Fruit fly (Drosophila melanogaster) S2 (cell line): ENCODE data around the gene CG43082.

Experiments
- CG8478 ChIP-seq: fragments of >200 bp; optimal IDR thresholded peaks from 2 replicates; lab custom pipeline; 2018
- CTCF ChIP-seq, 2 experiments: fragments of >200 bp; optimal IDR thresholded peaks; 2 replicates each; lab custom pipeline; 2018

CG43082 gene

DNA sequence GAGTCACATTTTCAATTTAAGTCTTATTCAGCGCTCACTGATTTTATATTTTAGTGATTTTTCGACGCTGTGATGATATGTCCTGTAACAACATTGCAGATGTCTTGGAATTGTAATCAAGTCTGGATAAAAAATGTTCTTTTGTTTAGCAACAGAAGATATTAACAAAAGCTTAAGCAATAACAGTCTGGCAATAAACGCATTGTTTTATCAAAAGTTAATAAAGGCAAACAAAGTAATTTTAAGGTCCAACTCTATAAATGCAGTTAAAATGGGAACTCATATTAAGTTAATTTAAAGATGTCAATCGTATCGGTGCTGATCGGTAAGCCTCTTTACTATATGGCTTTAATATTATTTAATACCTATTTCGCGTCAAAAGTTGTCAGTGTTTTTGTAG is at the start of gene CG43082:
Gene CG43082, plus strand, starts transcription at position 301 of the 400 bp plus-strand sequence.
- no peak for TF ChIP-seq CG8478 (lab: Kevin White, UChicago)
- no peak for TF ChIP-seq CTCF (optimal IDR thresholded peaks at IDR 0.05; lab: Kevin White, UChicago)

- TF ChIP-seq CG8478 (lab: Kevin White, UChicago) (no peak), CTCF (optimal IDR thresholded peaks at IDR 0.05; lab: Kevin White, UChicago) (no peak)
These were observed 48.9 kb upstream of the CG43082 start, which contains the start of gene CG13449 for dm6 chr3L:15612728-15613127. Gene CG13449, minus strand, starts transcription at chr3L:15612828.

dm6 chr3L:15616490-15616889 is 45.2 kb upstream of the CG43082 start:
- TF ChIP-seq CTCF (optimal IDR thresholded peaks at IDR 0.05; lab: Kevin White, UChicago) (no peak), CG8478 (lab: Kevin White, UChicago) (no peak)

- no peak for TF ChIP-seq CG8478 (lab: Kevin White, UChicago)
- TF ChIP-seq CTCF (optimal IDR thresholded peaks at IDR 0.05; lab: Kevin White, UChicago) = no peak
These were observed 44.8 kb upstream of the CG43082 start for dm6 chr3L:15616900-15617299.

DNA sequence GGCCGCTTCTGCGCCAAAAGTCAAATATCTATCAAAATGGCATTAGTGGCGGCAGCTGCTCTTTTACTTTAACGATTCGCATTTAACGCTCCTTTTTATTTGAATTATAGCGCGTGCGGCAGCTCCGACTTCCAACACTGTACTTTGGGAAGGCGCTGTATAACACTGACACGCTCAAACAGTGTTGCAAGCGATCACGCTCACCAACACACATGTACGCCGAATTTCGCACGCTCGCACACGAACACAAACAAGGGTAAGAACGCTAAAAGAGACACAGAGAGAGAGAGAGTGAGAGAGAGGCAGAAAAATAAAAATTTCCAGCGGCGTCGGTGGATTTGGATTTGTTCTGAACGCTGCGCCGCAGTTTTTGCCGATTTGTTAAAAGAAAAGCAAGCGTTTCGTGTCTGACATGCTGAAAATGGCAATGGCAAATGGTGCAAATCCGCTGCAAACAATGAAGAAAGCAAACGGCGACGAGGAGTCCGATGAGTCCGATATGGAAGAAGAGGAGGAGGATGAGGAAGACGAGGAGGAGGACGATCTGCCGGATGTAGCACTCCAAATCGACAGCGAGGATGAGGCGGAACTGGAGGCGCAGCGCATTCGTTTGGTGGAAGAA is 41.9 kb upstream of the CG43082 start, which contains the start of gene Phs:
Gene Phs, plus strand, starts transcription at position 276 of the 622 bp plus-strand sequence.
- TF ChIP-seq CG8478 (lab: Kevin White, UChicago) (no peak), CTCF (optimal IDR thresholded peaks at IDR 0.05; lab: Kevin White, UChicago) (peak in 1 of 2 experiments; percentile 11)

dm6 chr3L:15624097-15624496 is 37.6 kb upstream of the CG43082 start:
- no peak for TF ChIP-seq CTCF (optimal IDR thresholded peaks at IDR 0.05; lab: Kevin White, UChicago)
- no peak for TF ChIP-seq CG8478 (lab: Kevin White, UChicago)

DNA sequence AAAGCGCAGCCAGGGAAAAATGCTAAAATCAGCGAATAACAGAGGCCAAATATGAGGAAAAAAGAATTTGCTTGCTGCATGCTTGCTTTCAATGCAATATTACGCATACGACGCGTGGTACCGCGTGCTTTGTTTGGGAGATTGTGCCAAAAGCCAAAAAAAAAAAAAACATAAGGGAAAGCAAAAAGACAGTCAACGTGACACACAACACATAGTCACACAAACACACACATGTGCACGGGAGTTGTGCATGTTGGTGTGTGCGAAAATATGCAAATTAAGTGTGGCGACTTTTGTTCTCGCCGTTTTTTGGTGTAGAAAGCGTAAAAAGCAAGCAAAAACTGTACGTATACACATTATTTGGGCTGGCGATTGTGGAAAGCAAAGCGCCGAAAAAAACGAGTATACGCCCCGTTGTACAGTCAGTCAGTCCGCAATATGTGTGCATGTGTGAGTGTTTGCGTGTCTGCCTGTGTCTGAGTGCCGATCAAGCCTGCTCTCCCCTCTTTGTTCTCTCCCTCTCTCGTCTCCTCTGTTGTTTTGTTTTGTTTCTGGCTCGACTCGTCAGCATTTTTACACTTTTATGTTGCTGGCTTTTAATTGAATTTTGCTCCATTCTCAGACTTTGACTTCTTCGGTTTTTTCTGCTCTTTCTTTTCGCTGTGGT is 36.6 kb upstream of the CG43082 start:
- no peak for TF ChIP-seq CTCF (optimal IDR thresholded peaks at IDR 0.05; lab: Kevin White, UChicago)
- TF ChIP-seq CG8478 (lab: Kevin White, UChicago) = no peak

DNA sequence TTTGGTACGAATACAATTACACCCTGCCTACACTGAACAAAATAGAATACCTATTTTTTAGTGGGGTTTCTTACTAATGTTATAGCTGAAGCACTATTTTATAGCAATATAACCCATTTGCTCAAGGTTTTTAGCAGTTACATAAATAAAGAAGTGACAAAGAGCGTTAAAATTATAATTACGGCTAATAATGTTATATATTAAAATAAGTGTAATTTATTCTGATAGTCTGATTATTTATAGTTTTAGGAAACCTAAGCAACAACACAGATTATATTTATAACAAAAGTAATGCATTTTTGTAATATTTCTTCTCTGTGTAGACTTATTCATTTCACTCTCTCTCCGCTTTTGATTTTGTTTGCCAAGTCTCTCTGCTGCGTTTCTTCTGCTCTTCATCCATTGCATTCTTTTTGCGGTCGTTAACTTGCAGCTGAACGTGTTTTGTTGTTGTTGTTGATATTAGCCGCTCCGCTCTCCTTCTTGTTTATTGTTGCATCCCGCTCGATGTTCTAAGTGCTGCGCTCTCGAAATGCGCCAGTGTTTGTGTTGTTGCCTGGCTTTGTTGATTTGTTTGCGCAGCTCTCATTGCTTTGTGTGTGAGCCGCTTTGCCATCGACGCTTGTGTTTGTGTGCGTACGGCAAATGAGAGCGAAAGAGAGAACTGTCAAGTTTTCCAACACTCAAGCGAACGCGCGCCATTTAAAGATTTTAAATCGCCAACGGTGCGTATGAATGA is 35.8 kb upstream of the CG43082 start:
- TF ChIP-seq CTCF (optimal IDR thresholded peaks at IDR 0.05; lab: Kevin White, UChicago) (no peak), CG8478 (lab: Kevin White, UChicago) (no peak)

DNA sequence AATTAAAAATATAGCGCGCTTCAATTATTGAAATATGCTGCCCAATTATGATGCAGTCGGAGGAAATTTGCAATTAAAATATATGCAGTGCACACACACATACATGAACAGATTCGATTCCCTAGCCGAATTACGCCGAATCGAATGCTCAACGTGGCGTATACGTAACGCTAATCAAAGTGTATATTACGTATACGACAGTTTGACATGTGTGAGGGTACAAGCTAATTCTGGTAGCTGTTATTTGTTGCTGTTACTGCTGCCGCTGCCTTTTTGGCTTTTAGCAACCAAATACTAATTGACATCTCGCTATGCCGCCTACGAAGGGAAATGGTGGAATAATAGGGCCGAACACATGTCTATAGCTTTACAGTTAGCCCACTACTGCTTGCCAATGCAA is 34.4 kb upstream of the CG43082 start:
- no peak for TF ChIP-seq CG8478 (lab: Kevin White, UChicago)
- no peak for TF ChIP-seq CTCF (optimal IDR thresholded peaks at IDR 0.05; lab: Kevin White, UChicago)

DNA sequence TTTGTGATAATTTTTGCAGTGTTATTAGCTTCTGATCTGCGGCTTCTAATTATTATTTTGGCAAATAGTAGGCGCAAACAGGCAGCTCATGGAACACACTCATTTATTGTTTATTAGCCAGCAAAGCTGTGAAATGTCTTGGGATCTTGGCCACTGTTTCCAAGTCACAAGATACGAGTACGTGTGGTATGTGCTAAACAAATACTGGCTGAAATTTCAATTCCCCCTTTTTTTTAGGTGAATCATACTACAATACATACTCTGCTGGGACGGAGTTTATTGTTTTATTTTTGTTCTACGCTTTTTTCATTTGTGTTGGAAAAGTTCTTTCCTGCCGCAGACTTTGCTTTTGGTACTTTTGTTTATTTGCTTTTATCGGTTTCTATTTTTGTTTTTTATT is 30.6 kb upstream of the CG43082 start:
- no peak for TF ChIP-seq CG8478 (lab: Kevin White, UChicago)
- no peak for TF ChIP-seq CTCF (optimal IDR thresholded peaks at IDR 0.05; lab: Kevin White, UChicago)

- no peak for TF ChIP-seq CG8478 (lab: Kevin White, UChicago)
- TF ChIP-seq CTCF (optimal IDR thresholded peaks at IDR 0.05; lab: Kevin White, UChicago) = no peak
These were observed 29.0 kb upstream of the CG43082 start for dm6 chr3L:15632653-15633052.

DNA sequence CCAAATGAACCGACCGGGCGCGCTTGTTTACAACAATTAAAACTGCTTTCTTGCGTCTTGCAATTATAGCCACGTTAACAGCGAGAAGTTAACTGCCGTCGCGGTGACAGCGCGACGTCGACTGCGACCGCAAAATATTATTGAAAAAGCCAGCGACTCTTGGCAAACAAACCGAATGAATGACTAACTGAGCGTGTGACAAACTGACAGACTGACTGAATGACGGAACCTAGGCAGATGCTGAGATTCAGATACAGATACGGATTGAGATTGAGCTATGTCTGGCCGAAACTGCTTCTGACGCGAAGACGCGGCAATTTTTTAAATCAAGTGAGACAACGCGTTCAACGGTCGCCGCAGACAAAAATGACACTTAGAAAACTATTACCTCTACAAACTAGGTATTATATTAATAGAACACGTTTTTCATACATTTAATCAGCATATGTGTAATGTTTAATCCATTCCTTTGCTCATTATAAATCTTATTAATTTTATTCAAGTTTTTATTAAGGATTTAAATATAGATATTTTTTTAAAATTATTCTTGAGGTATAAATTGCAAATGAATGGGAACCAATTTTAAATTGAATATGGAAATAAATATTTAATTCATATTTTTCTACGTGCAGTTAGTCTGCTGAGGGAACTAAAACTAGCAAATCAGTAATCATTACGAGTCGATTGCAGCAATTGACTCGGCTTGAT is 27.1 kb upstream of the CG43082 start:
- no peak for TF ChIP-seq CG8478 (lab: Kevin White, UChicago)
- TF ChIP-seq CTCF (optimal IDR thresholded peaks at IDR 0.05; lab: Kevin White, UChicago) = no peak

- no peak for TF ChIP-seq CTCF (optimal IDR thresholded peaks at IDR 0.05; lab: Kevin White, UChicago)
These were observed 25.3 kb upstream of the CG43082 start for dm6 chr3L:15636359-15636758.

- TF ChIP-seq CTCF (optimal IDR thresholded peaks at IDR 0.05; lab: Kevin White, UChicago) = peak in 1 of 2 experiments; percentile 22
- TF ChIP-seq CG8478 (lab: Kevin White, UChicago) = no peak
These were observed 24.7 kb upstream of the CG43082 start for dm6 chr3L:15636978-15637377.
